Fruit fly (Drosophila melanogaster) whole organism, embryonic: Measurements from ENCODE around the gene Actn.

Source experiments
- Adf1 ChIP-seq: fragments of 200-800 bp; sonication (Bioruptor generic); IDR thresholded peaks from 2 replicates; pipeline ENCODE4 v1.3.6; 2022; ENCODE audit warnings: missing biosample characterization, missing genetic modification characterization
- CG10543 ChIP-seq: fragments of 200-800 bp; sonication (Bioruptor generic); optimal IDR thresholded peaks from 3 replicates; lab custom pipeline; 2017; ENCODE audit warnings: missing biosample characterization, mild to moderate bottlenecking, missing genetic modification characterization, moderate library complexity
- CG10979 ChIP-seq: fragments of 200-800 bp; sonication (Bioruptor generic); optimal IDR thresholded peaks from 2 replicates; lab custom pipeline; 2018; ENCODE audit warnings: missing biosample characterization, mild to moderate bottlenecking, missing genetic modification characterization, moderate library complexity
- CG13287 ChIP-seq: fragments of 200-800 bp; sonication (Bioruptor generic); IDR thresholded peaks from 2 replicates; pipeline ENCODE4 v1.3.6; 2022; ENCODE audit warnings: missing biosample characterization, missing genetic modification characterization; ENCODE audit not compliant: partially characterized antibody
- CG13624 ChIP-seq: fragments of 200-800 bp; sonication (Bioruptor generic); optimal IDR thresholded peaks from 2 replicates; lab custom pipeline; 2016; ENCODE audit warnings: missing biosample characterization, missing genetic modification characterization
- CG13894 ChIP-seq: fragments of 200-800 bp; sonication (Bioruptor generic); optimal IDR thresholded peaks from 3 replicates; lab custom pipeline; 2018; ENCODE audit warnings: missing biosample characterization, mild to moderate bottlenecking, missing genetic modification characterization, moderate library complexity
- CG15479 ChIP-seq: fragments of 200-800 bp; sonication (Bioruptor generic); optimal IDR thresholded peaks from 3 replicates; lab custom pipeline; 2019; ENCODE audit warnings: missing biosample characterization, mild to moderate bottlenecking, missing genetic modification characterization, moderate library complexity
- CG1602 ChIP-seq: fragments of 200-800 bp; sonication (Bioruptor generic); optimal IDR thresholded peaks from 3 replicates; lab custom pipeline; 2016; ENCODE audit warnings: missing biosample characterization, missing genetic modification characterization
- CG3281 ChIP-seq: fragments of 200-800 bp; sonication (Bioruptor generic); optimal IDR thresholded peaks from 3 replicates; lab custom pipeline; 2017; ENCODE audit warnings: missing biosample characterization, mild to moderate bottlenecking, missing genetic modification characterization
- CG3726 ChIP-seq: fragments of 200-800 bp; sonication (Bioruptor generic); IDR thresholded peaks from 3 replicates; pipeline ENCODE4, ENCODE4 v1.3.6; 2022; ENCODE audit warnings: missing biosample characterization, missing genetic modification characterization
- CG4854 ChIP-seq: fragments of 200-800 bp; sonication (Bioruptor generic); optimal IDR thresholded peaks from 2 replicates; lab custom pipeline; 2016; ENCODE audit warnings: missing biosample characterization, missing genetic modification characterization, inconsistent platforms
- CG6272 ChIP-seq: fragments of 200-800 bp; sonication (Bioruptor generic); IDR thresholded peaks from 2 replicates; pipeline ENCODE4 v1.3.6; 2022; ENCODE audit warnings: missing biosample characterization, missing genetic modification characterization
- CG7556 ChIP-seq: fragments of 200-800 bp; sonication (Bioruptor generic); optimal IDR thresholded peaks from 2 replicates; lab custom pipeline; 2017; ENCODE audit warnings: missing biosample characterization, mild to moderate bottlenecking, missing genetic modification characterization
- CG9727 ChIP-seq: fragments of 200-800 bp; sonication (Bioruptor generic); optimal IDR thresholded peaks from 3 replicates; lab custom pipeline; 2017; ENCODE audit warnings: missing biosample characterization, mild to moderate bottlenecking, missing genetic modification characterization
- CHES-1-like ChIP-seq: fragments of 200-800 bp; sonication (Bioruptor generic); optimal IDR thresholded peaks from 2 replicates; lab custom pipeline; 2016; ENCODE audit warnings: missing biosample characterization, missing genetic modification characterization
- CTCF ChIP-seq: fragments of 200-800 bp; sonication (Bioruptor generic); optimal IDR thresholded peaks from 2 replicates; lab custom pipeline; 2017; ENCODE audit warnings: missing biosample characterization, mild to moderate bottlenecking, missing genetic modification characterization, moderate library complexity
- Deaf1 ChIP-seq: fragments of 200-800 bp; optimal IDR thresholded peaks from 3 replicates; lab custom pipeline; 2019; ENCODE audit warnings: missing biosample characterization, mild to moderate bottlenecking, missing genetic modification characterization, moderate library complexity
- Dek ChIP-seq: fragments of 200-800 bp; sonication (Bioruptor generic); optimal IDR thresholded peaks from 3 replicates; lab custom pipeline; 2019; ENCODE audit warnings: missing biosample characterization, mild to moderate bottlenecking, missing genetic modification characterization, moderate library complexity
- Elba2 ChIP-seq: fragments of 200-800 bp; sonication (Bioruptor generic); optimal IDR thresholded peaks from 3 replicates; lab custom pipeline; 2016; ENCODE audit warnings: missing biosample characterization, missing genetic modification characterization
- Ets97D ChIP-seq: fragments of 200-800 bp; sonication (Bioruptor generic); optimal IDR thresholded peaks from 3 replicates; lab custom pipeline; 2016; ENCODE audit warnings: missing biosample characterization, missing genetic modification characterization
- Gsc ChIP-seq: fragments of 200-800 bp; sonication (Bioruptor generic); IDR thresholded peaks from 2 replicates; pipeline ENCODE4 v1.3.6; 2022; ENCODE audit warnings: missing biosample characterization, missing genetic modification characterization
- HHEX ChIP-seq: fragments of 200-800 bp; sonication (Bioruptor generic); optimal IDR thresholded peaks from 3 replicates; lab custom pipeline; 2017; ENCODE audit warnings: missing biosample characterization, mild to moderate bottlenecking, missing genetic modification characterization, missing genetic modification reagents
- HmgD ChIP-seq: fragments of 200-800 bp; sonication (Bioruptor generic); optimal IDR thresholded peaks from 3 replicates; lab custom pipeline; 2016; ENCODE audit warnings: missing biosample characterization, missing genetic modification characterization
- Hmx ChIP-seq: fragments of 200-800 bp; sonication (Bioruptor generic); optimal IDR thresholded peaks from 2 replicates; lab custom pipeline; 2016; ENCODE audit warnings: missing biosample characterization, missing genetic modification characterization
- Hsf ChIP-seq: fragments of 200-800 bp; sonication (Bioruptor generic); optimal IDR thresholded peaks from 3 replicates; lab custom pipeline; 2016; ENCODE audit warnings: missing biosample characterization, missing genetic modification characterization
- Jarid2 ChIP-seq: fragments of 200-800 bp; sonication (Bioruptor generic); optimal IDR thresholded peaks from 3 replicates; lab custom pipeline; 2017; ENCODE audit warnings: mild to moderate bottlenecking, missing biosample characterization, missing genetic modification reagents, missing genetic modification characterization
- Lhr ChIP-seq: fragments of 200-800 bp; sonication (Bioruptor generic); optimal IDR thresholded peaks from 3 replicates; lab custom pipeline; 2017; ENCODE audit warnings: mild to moderate bottlenecking, missing biosample characterization, missing genetic modification reagents, missing genetic modification characterization
- MBD-R2 ChIP-seq: fragments of 200-800 bp; sonication (Bioruptor generic); IDR thresholded peaks from 2 replicates; pipeline ENCODE4 v1.3.6; 2022; ENCODE audit warnings: missing biosample characterization, missing genetic modification characterization
- Med ChIP-seq: fragments of 200-800 bp; sonication (Bioruptor generic); peaks from one replicate; lab custom pipeline; 2016; ENCODE audit warnings: missing biosample characterization, missing genetic modification characterization, mild to moderate bottlenecking, inconsistent platforms, moderate library complexity
- Taf1 ChIP-seq: fragments of 200-800 bp; sonication (Bioruptor generic); IDR thresholded peaks from 2 replicates; pipeline ENCODE4 v1.3.6; 2022; ENCODE audit warnings: missing biosample characterization, missing genetic modification characterization
- Tbp ChIP-seq: fragments of >200 bp; optimal IDR thresholded peaks from 2 replicates; lab custom pipeline; 2018; ENCODE audit warnings: missing biosample characterization, missing genetic modification characterization
- Xrp1 ChIP-seq: fragments of 200-800 bp; sonication (Bioruptor generic); IDR thresholded peaks from 2 replicates; pipeline ENCODE4 v1.3.6; 2022; ENCODE audit warnings: missing biosample characterization, missing genetic modification characterization
- ab ChIP-seq: fragments of 200-800 bp; sonication (Bioruptor generic); optimal IDR thresholded peaks from 2 replicates; lab custom pipeline; 2016; ENCODE audit warnings: missing biosample characterization, missing genetic modification characterization
- br ChIP-seq: fragments of >200 bp; optimal IDR thresholded peaks from 2 replicates; lab custom pipeline; 2017
- bsh ChIP-seq, 2 experiments: fragments of 200-800 bp; sonication (Bioruptor generic); optimal IDR thresholded peaks; 2 replicates each; lab custom pipeline; 2017 to 2018; ENCODE audit warnings: mild to moderate bottlenecking in 2 of 2, missing biosample characterization in 2 of 2, missing genetic modification characterization in 2 of 2, moderate library complexity in 1 of 2
- chinmo ChIP-seq: fragments of 200-800 bp; sonication (Bioruptor generic); IDR thresholded peaks from 4 replicates; pipeline ENCODE4 v1.3.6; 2022; ENCODE audit warnings: missing biosample characterization, missing genetic modification characterization; ENCODE audit not compliant: partially characterized antibody
- ci ChIP-seq: fragments of 200-800 bp; sonication (Bioruptor generic); IDR thresholded peaks from 3 replicates; pipeline ENCODE4 v1.3.6; 2022; ENCODE audit warnings: missing biosample characterization, missing genetic modification characterization
- exex ChIP-seq: fragments of 200-800 bp; sonication (Bioruptor generic); optimal IDR thresholded peaks from 4 replicates; lab custom pipeline; 2018; ENCODE audit warnings: missing biosample characterization, mild to moderate bottlenecking, missing genetic modification characterization, moderate library complexity
- gem ChIP-seq: fragments of 200-800 bp; sonication (Bioruptor generic); optimal IDR thresholded peaks from 2 replicates; lab custom pipeline; 2019; ENCODE audit warnings: missing biosample characterization, mild to moderate bottlenecking, missing genetic modification characterization, moderate library complexity
- gfzf ChIP-seq: fragments of 200-800 bp; sonication (Bioruptor generic); optimal IDR thresholded peaks from 2 replicates; lab custom pipeline; 2016; ENCODE audit warnings: missing biosample characterization, mild to moderate bottlenecking, missing genetic modification characterization, moderate library complexity
- insv ChIP-seq, 2 experiments: fragments of 200-800 bp; sonication (Bioruptor generic); optimal IDR thresholded peaks; 3 replicates each; lab custom pipeline; 2016 to 2018; ENCODE audit warnings: missing biosample characterization in 2 of 2, missing genetic modification characterization in 2 of 2
- ken ChIP-seq: fragments of 200-800 bp; sonication (Bioruptor generic); IDR thresholded peaks from 3 replicates; pipeline ENCODE4 v1.3.6; 2022; ENCODE audit warnings: missing biosample characterization, missing genetic modification characterization
- klu ChIP-seq: fragments of 200-800 bp; sonication (Bioruptor generic); IDR thresholded peaks from 2 replicates; pipeline ENCODE4 v1.3.6; 2022; ENCODE audit warnings: missing biosample characterization, missing genetic modification characterization
- knrl ChIP-seq: fragments of 200-800 bp; sonication (Bioruptor generic); IDR thresholded peaks from 3 replicates; pipeline ENCODE4 v1.3.6; 2022; ENCODE audit warnings: missing biosample characterization, missing genetic modification characterization; ENCODE audit not compliant: partially characterized antibody
- mirr ChIP-seq: fragments of 200-800 bp; sonication (Bioruptor generic); optimal IDR thresholded peaks from 3 replicates; lab custom pipeline; 2018; ENCODE audit warnings: missing biosample characterization, mild to moderate bottlenecking, missing genetic modification characterization
- nerfin-2 ChIP-seq: fragments of 200-800 bp; sonication (Bioruptor generic); IDR thresholded peaks from 2 replicates; pipeline ENCODE4 v1.3.6; 2022; ENCODE audit warnings: missing biosample characterization, missing genetic modification characterization; ENCODE audit not compliant: partially characterized antibody
- p53 ChIP-seq: fragments of 200-800 bp; sonication (Bioruptor generic); optimal IDR thresholded peaks from 2 replicates; lab custom pipeline; 2016; ENCODE audit warnings: missing biosample characterization, missing genetic modification characterization
- pnt ChIP-seq: fragments of 200-800 bp; sonication (Bioruptor generic); optimal IDR thresholded peaks from 3 replicates; lab custom pipeline; 2016; ENCODE audit warnings: missing biosample characterization, missing genetic modification characterization
- sr ChIP-seq: fragments of 200-800 bp; sonication (Bioruptor generic); IDR thresholded peaks from 3 replicates; pipeline ENCODE4 v1.3.6; 2022; ENCODE audit warnings: missing biosample characterization, missing genetic modification characterization
- trh ChIP-seq: fragments of 200-800 bp; sonication (Bioruptor generic); optimal IDR thresholded peaks from 2 replicates; lab custom pipeline; 2016; ENCODE audit warnings: missing biosample characterization, missing genetic modification characterization
- unc-4 ChIP-seq: fragments of 200-800 bp; sonication (Bioruptor generic); IDR thresholded peaks from 2 replicates; pipeline ENCODE4 v1.3.6; 2022; ENCODE audit warnings: missing biosample characterization, missing genetic modification characterization; ENCODE audit not compliant: partially characterized antibody

Gene Actn

DNA sequence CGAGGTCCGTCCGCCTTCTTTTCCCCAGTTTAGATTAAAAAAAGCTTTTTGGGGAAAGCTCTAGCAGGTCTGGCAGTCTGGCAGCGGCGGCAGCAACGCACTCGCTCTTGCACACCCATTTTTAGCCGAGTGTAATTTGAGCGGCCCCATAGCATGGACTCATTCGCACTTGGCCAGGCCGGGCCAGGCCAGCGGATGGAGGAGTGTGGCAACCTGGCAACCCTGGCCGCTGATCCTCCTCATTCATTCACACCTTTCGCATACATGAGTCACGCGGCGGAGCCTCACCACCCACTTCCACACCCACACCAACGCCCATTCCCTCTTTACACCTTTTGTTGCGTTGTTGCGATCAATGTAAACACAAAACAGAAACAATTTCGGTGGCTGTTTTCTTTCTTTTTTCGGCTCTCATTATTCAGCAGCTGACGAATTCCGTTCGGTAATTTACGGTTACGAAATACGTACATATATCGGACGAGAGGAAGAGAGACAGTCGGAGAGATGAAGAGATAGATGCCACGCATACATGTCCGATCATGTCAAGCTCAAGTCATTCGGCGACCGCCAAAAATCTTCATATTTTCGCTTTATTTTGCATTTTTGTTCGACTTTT lies 9.2 kb downstream of the Actn start (continued):
- TF ChIP-seq CG7556 (GFP tag; lab: Kevin White, UChicago) = no peak
- no peak for TF ChIP-seq nerfin-2 (GFP tag; lab: Robert Waterston, UW)
- TF ChIP-seq Deaf1 (tag; lab: Kevin White, UChicago) = peak; percentile 34
- TF ChIP-seq Gsc (GFP tag; lab: Robert Waterston, UW) = no peak
- TF ChIP-seq ci (GFP tag; lab: Robert Waterston, UW) = 0 out of 3 replicates have a peak, but pooled peaks have one; percentile 25
- TF ChIP-seq CG13287 (GFP tag; lab: Robert Waterston, UW) = no peak
- TF ChIP-seq Xrp1 (GFP tag; lab: Robert Waterston, UW) = no peak
- TF ChIP-seq Ets97D (GFP tag; lab: Kevin White, UChicago) = no peak
- TF ChIP-seq pnt (GFP tag; lab: Kevin White, UChicago) = no peak
- TF ChIP-seq insv (GFP tag; optimal IDR thresholded peaks at IDR 0.05; lab: Kevin White, UChicago) = no peak
- TF ChIP-seq CTCF = no peak
- no peak for TF ChIP-seq gem (tag; lab: Kevin White, UChicago)
- no peak for TF ChIP-seq CHES-1-like (GFP tag; lab: Kevin White, UChicago)
- TF ChIP-seq mirr (GFP tag; lab: Kevin White, UChicago) = peak; percentile 9
- TF ChIP-seq chinmo = 0 out of 4 replicates have a peak, but pooled peaks have one; percentile 48
- no peak for TF ChIP-seq ab (GFP tag; lab: Kevin White, UChicago)
- no peak for TF ChIP-seq Jarid2 (GFP tag; lab: Kevin White, UChicago)
- TF ChIP-seq CG6272 (GFP tag; lab: Robert Waterston, UW) = no peak
- no peak for TF ChIP-seq CG3726
- TF ChIP-seq CG15479 = no peak
- TF ChIP-seq Lhr (GFP tag; lab: Kevin White, UChicago) = no peak
- TF ChIP-seq klu (GFP tag; lab: Robert Waterston, UW) = no peak
- no peak for TF ChIP-seq knrl (GFP tag; lab: Robert Waterston, UW)
- no peak for TF ChIP-seq Hsf (GFP tag; lab: Kevin White, UChicago)
- no peak for TF ChIP-seq gfzf (GFP tag; lab: Kevin White, UChicago)
- TF ChIP-seq sr = peak; percentile 73
- TF ChIP-seq Adf1 (GFP tag; lab: Robert Waterston, UW) = peak; percentile 41
- TF ChIP-seq Taf1 (GFP tag; lab: Robert Waterston, UW) = no peak
- no peak for TF ChIP-seq CG3281
- no peak for TF ChIP-seq CG13624 (GFP tag; lab: Kevin White, UChicago)
- peak; percentile 80 for TF ChIP-seq CG10543 (GFP tag; lab: Kevin White, UChicago)
- 0 out of 3 replicates have a peak, but pooled peaks have one; percentile 9 for TF ChIP-seq ken (GFP tag; lab: Robert Waterston, UW)
- no peak for TF ChIP-seq CG10979 (tag; lab: Kevin White, UChicago)
- TF ChIP-seq trh (GFP tag; lab: Kevin White, UChicago) = no peak
- TF ChIP-seq p53 (GFP tag; lab: Kevin White, UChicago) = peak; percentile 90
- TF ChIP-seq br (lab: Kevin White, UChicago) = no peak
- no peak for TF ChIP-seq HHEX (GFP tag; lab: Kevin White, UChicago)
- TF ChIP-seq MBD-R2 (GFP tag; lab: Robert Waterston, UW) = no peak; the same call in 1 of the 2 replicates
- no peak for TF ChIP-seq Dek (tag; lab: Kevin White, UChicago)
- TF ChIP-seq bsh (GFP tag; optimal IDR thresholded peaks at IDR 0.05; lab: Kevin White, UChicago) = no peak
- TF ChIP-seq Elba2 = no peak
- peak; percentile 73 for TF ChIP-seq Med (GFP tag; lab: Kevin White, UChicago)
- no peak for TF ChIP-seq Tbp (GFP tag; lab: Kevin White, UChicago)
- TF ChIP-seq CG9727 = no peak
- no peak for TF ChIP-seq unc-4 (GFP tag; lab: Robert Waterston, UW)
- TF ChIP-seq Hmx (GFP tag; lab: Kevin White, UChicago) = no peak
- TF ChIP-seq CG13894 = no peak
- no peak for TF ChIP-seq CG1602 (GFP tag; lab: Kevin White, UChicago)
- no peak for TF ChIP-seq exex (tag; lab: Kevin White, UChicago)
- TF ChIP-seq CG4854 = no peak
- TF ChIP-seq HmgD = no peak
